Fruit fly (Drosophila melanogaster): ENCODE data around the gene CG15864.

CG15864 gene

DNA sequence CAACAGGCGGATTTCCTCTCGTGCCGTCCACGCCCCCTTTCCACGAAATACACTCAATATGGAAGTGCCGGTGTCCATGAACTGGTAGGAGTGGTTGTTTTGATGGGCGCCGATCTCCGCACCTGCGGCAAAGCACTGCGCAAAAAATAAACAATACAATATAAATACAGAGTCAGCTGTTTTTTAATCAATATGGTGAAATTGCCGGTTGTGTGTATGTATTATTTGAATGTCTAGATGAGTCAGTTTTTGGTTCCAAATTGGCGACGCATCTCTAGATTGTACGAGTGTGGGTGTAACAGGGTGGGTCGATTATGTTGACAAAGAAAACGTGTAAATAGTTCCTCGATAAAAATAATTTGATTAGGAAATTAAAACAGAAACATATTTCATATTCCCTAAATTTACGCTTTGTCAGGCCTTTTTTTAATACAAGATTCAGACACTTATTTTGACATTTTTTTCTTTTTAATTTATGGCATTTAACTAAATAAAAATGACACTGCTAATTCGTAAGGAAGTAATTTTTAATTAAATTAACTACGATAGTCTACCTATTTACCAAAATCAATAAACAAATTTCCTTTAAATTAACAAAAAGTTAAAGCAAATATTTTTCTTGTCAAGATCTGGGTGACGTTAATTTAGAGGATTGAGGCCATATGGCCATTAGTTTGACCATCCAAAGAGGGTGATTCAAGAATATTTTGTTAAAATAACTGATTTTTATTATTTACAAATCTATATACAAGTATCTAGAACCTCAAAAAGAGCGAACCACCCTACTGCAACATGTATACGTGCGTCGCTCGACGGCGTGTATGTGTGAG is 8.6 kb upstream of the CG15864 start (continued):
- TF ChIP-seq CG14441 (GFP tag; IDR thresholded peaks at IDR 0.05), result peak; percentile 59
- TF ChIP-seq Sry-β (GFP tag; optimal IDR thresholded peaks at IDR 0.05), result peak; percentile 73
- peak; percentile 18 for TF ChIP-seq MBD-R2 (GFP tag; IDR thresholded peaks at IDR 0.05)
- peak; percentile 81 for TF ChIP-seq oc (tag; optimal IDR thresholded peaks at IDR 0.05)
- TF ChIP-seq H2.0 (GFP tag; IDR thresholded peaks at IDR 0.05), result peak; percentile 3
- TF ChIP-seq bbx (GFP tag; IDR thresholded peaks at IDR 0.05; ENCODE audit: partially characterized antibody), result no peak
- TF ChIP-seq gce (GFP tag; IDR thresholded peaks at IDR 0.05), result 0 out of 3 replicates have a peak, but pooled peaks have one; percentile 22
- peak; percentile 57 for TF ChIP-seq CG4707 (GFP tag; optimal IDR thresholded peaks at IDR 0.05)
- no peak for TF ChIP-seq pan (optimal IDR thresholded peaks at IDR 0.05)
- peak in 1 of 2 experiments; percentile 73 for TF ChIP-seq pan (GFP tag; optimal IDR thresholded peaks at IDR 0.05 in 1 of 2, IDR thresholded peaks at IDR 0.05 in 1 of 2)
- peak; percentile 55 for TF ChIP-seq fd64A (GFP tag; optimal IDR thresholded peaks at IDR 0.05)
- peak; percentile 65 to 82 for TF ChIP-seq dpn (GFP tag; optimal IDR thresholded peaks at IDR 0.05)
- TF ChIP-seq CG2120 (GFP tag; optimal IDR thresholded peaks at IDR 0.05), result peak; percentile 91
- peak; percentile 94 for TF ChIP-seq CG11504 (tag; optimal IDR thresholded peaks at IDR 0.05)
- TF ChIP-seq pho (GFP tag; optimal IDR thresholded peaks at IDR 0.05), result peak; percentile 87
- peak; percentile 92 for TF ChIP-seq dmrt99B (tag; optimal IDR thresholded peaks at IDR 0.05)
- TF ChIP-seq ind (GFP tag; optimal IDR thresholded peaks at IDR 0.05), result peak; percentile 80
- no peak for TF ChIP-seq CG31388 (GFP tag; optimal IDR thresholded peaks at IDR 0.05)
- TF ChIP-seq Opbp (GFP tag; IDR thresholded peaks at IDR 0.05; ENCODE audit: partially characterized antibody), result no peak
- no peak for TF ChIP-seq Hey (tag; optimal IDR thresholded peaks at IDR 0.05)
- peak; percentile 78 for TF ChIP-seq CG16815 (GFP tag; optimal IDR thresholded peaks at IDR 0.05)
- no peak for TF ChIP-seq sc (optimal IDR thresholded peaks at IDR 0.05)
- peak; percentile 87 for TF ChIP-seq sc (GFP tag; optimal IDR thresholded peaks at IDR 0.05)
- peak; percentile 95 for TF ChIP-seq CG10543 (GFP tag; optimal IDR thresholded peaks at IDR 0.05)
- TF ChIP-seq hbn (GFP tag; IDR thresholded peaks at IDR 0.05; ENCODE audit: partially characterized antibody), result no peak
- TF ChIP-seq lilli (GFP tag; optimal IDR thresholded peaks at IDR 0.05), result peak; percentile 86
- peak; percentile 92 for TF ChIP-seq CG17385 (GFP tag; optimal IDR thresholded peaks at IDR 0.05)
- TF ChIP-seq seq (GFP tag; IDR thresholded peaks at IDR 0.05), result peak; percentile 75; the same call in 1 of the 2 replicates
- TF ChIP-seq insv (GFP tag; optimal IDR thresholded peaks at IDR 0.05), result peak in 1 of 2 experiments; percentile 71
- TF ChIP-seq Vsx1 (GFP tag; optimal IDR thresholded peaks at IDR 0.05), result peak; percentile 82
- peak; percentile 79 for TF ChIP-seq scrt (GFP tag; optimal IDR thresholded peaks at IDR 0.05)
- peak; percentile 74; the same call in 1 of the 2 replicates for TF ChIP-seq vvl (GFP tag; IDR thresholded peaks at IDR 0.05)
- peak; percentile 84 for TF ChIP-seq Fer3 (tag; optimal IDR thresholded peaks at IDR 0.05)
- TF ChIP-seq hkb (optimal IDR thresholded peaks at IDR 0.05), result no peak
- peak; percentile 81 for TF ChIP-seq hkb (GFP tag; IDR thresholded peaks at IDR 0.05)
- TF ChIP-seq CG1603 (tag; optimal IDR thresholded peaks at IDR 0.05), result peak; percentile 37
- TF ChIP-seq CG6813 (GFP tag; optimal IDR thresholded peaks at IDR 0.05), result peak; percentile 80
- no peak for TF ChIP-seq aop (GFP tag; IDR thresholded peaks at IDR 0.05)
- peak; percentile 45 for TF ChIP-seq NC2α (GFP tag; optimal IDR thresholded peaks at IDR 0.05)
- peak; percentile 89 for TF ChIP-seq B-H2 (GFP tag; optimal IDR thresholded peaks at IDR 0.05)
- TF ChIP-seq stwl (tag; optimal IDR thresholded peaks at IDR 0.05), result no peak
- TF ChIP-seq ci (GFP tag; IDR thresholded peaks at IDR 0.05), result peak; percentile 84
- peak; percentile 83 for TF ChIP-seq slp2 (GFP tag; optimal IDR thresholded peaks at IDR 0.05)
- no peak for TF ChIP-seq cas (GFP tag; IDR thresholded peaks at IDR 0.05)
- peak; percentile 94 for TF ChIP-seq Asciz (GFP tag; optimal IDR thresholded peaks at IDR 0.05)
- TF ChIP-seq Med (GFP tag), result peak; percentile 88
- peak; percentile 92 for TF ChIP-seq CG6765 (GFP tag; optimal IDR thresholded peaks at IDR 0.05)
- TF ChIP-seq gsb-n (tag; optimal IDR thresholded peaks at IDR 0.05), result peak; percentile 76
- no peak for TF ChIP-seq CG7745 (tag; optimal IDR thresholded peaks at IDR 0.05)
